Fruit fly (Drosophila melanogaster) whole organism, prepupa: ENCODE measurements around the gene Pdh.
A peak's percentile ranks its signal among the peaks of the same experiment; 100 is the strongest.

ENCODE experiments used
- Blimp-1 ChIP-seq: fragments of 200-800 bp; sonication (Bioruptor generic); optimal IDR thresholded peaks from 3 replicates; lab custom pipeline; 2017; ENCODE audit warnings: missing biosample characterization, missing genetic modification characterization, mild to moderate bottlenecking, moderate library complexity, missing genetic modification reagents
- CG10631 ChIP-seq: fragments of 200-800 bp; sonication (Bioruptor generic); optimal IDR thresholded peaks from 2 replicates; lab custom pipeline; 2016; ENCODE audit warnings: missing biosample characterization, missing genetic modification characterization
- CG11294 ChIP-seq: fragments of 200-800 bp; sonication (Bioruptor generic); IDR thresholded peaks from 2 replicates; pipeline ENCODE4 v1.3.6; 2022; ENCODE audit warnings: missing biosample characterization, missing genetic modification characterization
- CG11762 ChIP-seq: fragments of 200-800 bp; sonication (Bioruptor generic); optimal IDR thresholded peaks from 3 replicates; lab custom pipeline; 2016; ENCODE audit warnings: missing biosample characterization, missing genetic modification characterization; ENCODE audit not compliant: insufficient read depth
- CG11902 ChIP-seq: fragments of 200-800 bp; sonication (Bioruptor generic); optimal IDR thresholded peaks from 3 replicates; lab custom pipeline; 2016; ENCODE audit warnings: missing biosample characterization, missing genetic modification characterization
- CG15336 ChIP-seq: fragments of 200-800 bp; sonication (Bioruptor generic); IDR thresholded peaks from 2 replicates; pipeline ENCODE4 v1.3.6; 2022; ENCODE audit warnings: missing biosample characterization, missing genetic modification characterization
- CG32006 ChIP-seq: fragments of 200-800 bp; sonication (Bioruptor generic); optimal IDR thresholded peaks from 3 replicates; lab custom pipeline; 2017; ENCODE audit warnings: missing biosample characterization, mild to moderate bottlenecking, missing genetic modification characterization
- CG34406 ChIP-seq: fragments of 200-800 bp; sonication (Bioruptor generic); optimal IDR thresholded peaks from 3 replicates; lab custom pipeline; 2016; ENCODE audit warnings: missing biosample characterization, missing genetic modification characterization
- CG3919 ChIP-seq: fragments of 200-800 bp; sonication (Bioruptor generic); optimal IDR thresholded peaks from 3 replicates; lab custom pipeline; 2016; ENCODE audit warnings: missing biosample characterization, missing genetic modification characterization
- CG4318 ChIP-seq: fragments of 200-800 bp; sonication (Bioruptor generic); optimal IDR thresholded peaks from 3 replicates; lab custom pipeline; 2017; ENCODE audit warnings: missing biosample characterization, mild to moderate bottlenecking, missing genetic modification characterization
- CG6163 ChIP-seq: fragments of 200-800 bp; sonication (Bioruptor generic); IDR thresholded peaks from 3 replicates; pipeline ENCODE4 v1.3.6; 2022; ENCODE audit warnings: missing biosample characterization, missing genetic modification characterization
- CG6792 ChIP-seq: fragments of 200-800 bp; sonication (Bioruptor generic); optimal IDR thresholded peaks from 3 replicates; lab custom pipeline; 2016; ENCODE audit warnings: missing biosample characterization, missing genetic modification characterization
- CG7368 ChIP-seq: fragments of 200-800 bp; sonication (Bioruptor generic); optimal IDR thresholded peaks from 3 replicates; lab custom pipeline; 2016; ENCODE audit warnings: missing biosample characterization, missing genetic modification characterization
- CG8119 ChIP-seq: fragments of 200-800 bp; sonication (Bioruptor generic); IDR thresholded peaks from 3 replicates; pipeline ENCODE4 v1.3.6; 2022; ENCODE audit warnings: missing biosample characterization, missing genetic modification characterization
- CG9139 ChIP-seq: fragments of 200-800 bp; sonication (Bioruptor generic); optimal IDR thresholded peaks from 3 replicates; lab custom pipeline; 2017; ENCODE audit warnings: missing biosample characterization, mild to moderate bottlenecking, missing genetic modification characterization
- Eip75B ChIP-seq: fragments of 200-800 bp; sonication (Bioruptor generic); optimal IDR thresholded peaks from 3 replicates; lab custom pipeline; 2016; ENCODE audit warnings: missing biosample characterization, missing genetic modification characterization
- Eip78C ChIP-seq: fragments of 200-800 bp; sonication (Bioruptor generic); peaks from one replicate; lab custom pipeline; 2016; ENCODE audit warnings: missing biosample characterization, missing genetic modification characterization
- Eip93F ChIP-seq: fragments of 200-800 bp; sonication (Bioruptor generic); optimal IDR thresholded peaks from 2 replicates; lab custom pipeline; 2016; ENCODE audit warnings: missing biosample characterization, mild to moderate bottlenecking, missing genetic modification characterization
- Hr38 ChIP-seq: sonication (Bioruptor generic); optimal IDR thresholded peaks from 2 replicates; lab custom pipeline; 2016; ENCODE audit warnings: missing biosample characterization, missing genetic modification characterization
- Hr4 ChIP-seq: fragments of 200-800 bp; sonication (Bioruptor generic); optimal IDR thresholded peaks from 3 replicates; lab custom pipeline; 2016; ENCODE audit warnings: missing biosample characterization, missing genetic modification characterization
- OdsH ChIP-seq: fragments of 200-800 bp; sonication (Bioruptor generic); optimal IDR thresholded peaks from 3 replicates; lab custom pipeline; 2016; ENCODE audit warnings: missing biosample characterization, missing genetic modification characterization
- Sox102F ChIP-seq: fragments of 200-800 bp; sonication (Bioruptor generic); optimal IDR thresholded peaks from 2 replicates; lab custom pipeline; 2016; ENCODE audit warnings: missing biosample characterization, mild to moderate bottlenecking, missing genetic modification characterization
- Sox14 ChIP-seq: fragments of 200-800 bp; sonication (Bioruptor generic); optimal IDR thresholded peaks from 3 replicates; lab custom pipeline; 2016; ENCODE audit warnings: missing biosample characterization, missing genetic modification characterization
- dsx ChIP-seq: fragments of 200-800 bp; optimal IDR thresholded peaks from 3 replicates; lab custom pipeline; 2019; ENCODE audit warnings: missing biosample characterization, mild to moderate bottlenecking, missing genetic modification characterization, moderate library complexity; ENCODE audit not compliant: poor library complexity, severe bottlenecking
- eg ChIP-seq: fragments of 200-800 bp; sonication (Bioruptor generic); IDR thresholded peaks from 3 replicates; pipeline ENCODE4 v1.3.6; 2022; ENCODE audit warnings: missing biosample characterization, missing genetic modification characterization
- fd59A ChIP-seq: fragments of 200-800 bp; sonication (Bioruptor generic); optimal IDR thresholded peaks from 2 replicates; lab custom pipeline; 2017; ENCODE audit warnings: missing biosample characterization, mild to moderate bottlenecking, missing genetic modification characterization, missing genetic modification reagents
- fd85E ChIP-seq: fragments of 200-800 bp; sonication (Bioruptor generic); optimal IDR thresholded peaks from 3 replicates; lab custom pipeline; 2016; ENCODE audit warnings: missing biosample characterization, missing genetic modification characterization
- net ChIP-seq: fragments of 200-800 bp; sonication (Bioruptor generic); optimal IDR thresholded peaks from 3 replicates; lab custom pipeline; 2016; ENCODE audit warnings: missing biosample characterization, missing genetic modification characterization
- pdm3 ChIP-seq: fragments of 200-800 bp; sonication (Bioruptor generic); optimal IDR thresholded peaks from 3 replicates; lab custom pipeline; 2016; ENCODE audit warnings: missing biosample characterization, missing genetic modification characterization
- salr ChIP-seq, 2 experiments: fragments of 200-800 bp; sonication (Bioruptor generic); optimal IDR thresholded peaks; 3 replicates each; lab custom pipeline; 2016 to 2018; ENCODE audit warnings: missing biosample characterization in 2 of 2, missing genetic modification characterization in 2 of 2, mild to moderate bottlenecking in 1 of 2
- spab ChIP-seq: fragments of 200-800 bp; sonication (Bioruptor generic); optimal IDR thresholded peaks from 2 replicates; lab custom pipeline; 2017; ENCODE audit warnings: missing biosample characterization, mild to moderate bottlenecking, missing genetic modification characterization, missing genetic modification reagents
- topi ChIP-seq: fragments of 200-800 bp; sonication (Bioruptor generic); optimal IDR thresholded peaks from 3 replicates; lab custom pipeline; 2016; ENCODE audit warnings: missing biosample characterization, missing genetic modification characterization

The Pdh gene

DNA sequence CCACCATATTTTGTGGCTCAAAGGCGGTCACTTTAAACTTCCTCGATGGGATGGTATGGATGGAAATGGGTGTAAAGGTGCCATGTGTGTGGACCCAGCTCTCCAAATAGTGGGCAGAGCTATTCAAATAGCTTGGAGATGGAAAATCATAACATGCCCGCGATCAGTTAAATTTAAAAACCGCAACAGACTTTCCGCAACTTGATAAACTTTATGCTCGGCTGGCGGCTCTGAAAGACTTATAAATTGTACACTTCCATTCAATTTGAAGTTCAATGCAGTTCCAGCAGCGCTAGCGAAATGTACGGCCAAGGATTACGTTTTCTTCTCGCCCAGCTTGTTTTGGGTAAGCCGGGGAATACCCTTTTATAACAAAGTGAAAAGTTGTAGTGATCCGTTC, 8.1 kb downstream of the Pdh start, which contains the start of gene CG33257:
Gene CG33257 (plus strand): TSS at position 301 of the 400 bp plus-strand sequence.
- TF ChIP-seq CG9139, result no peak
- TF ChIP-seq Sox102F, result no peak
- TF ChIP-seq pdm3 (GFP tag; lab: Kevin White, UChicago), result no peak
- no peak for TF ChIP-seq CG15336 (GFP tag; lab: Robert Waterston, UW)
- no peak for TF ChIP-seq CG34406 (GFP tag; lab: Kevin White, UChicago)
- no peak for TF ChIP-seq Blimp-1 (GFP tag; lab: Kevin White, UChicago)
- TF ChIP-seq dsx (GFP tag; lab: Kevin White, UChicago), result no peak
- TF ChIP-seq CG10631, result no peak
- no peak for TF ChIP-seq OdsH (GFP tag; lab: Kevin White, UChicago)
- no peak for TF ChIP-seq CG3919 (GFP tag; lab: Kevin White, UChicago)
- TF ChIP-seq, all 60 proteins: peak for 0

DNA sequence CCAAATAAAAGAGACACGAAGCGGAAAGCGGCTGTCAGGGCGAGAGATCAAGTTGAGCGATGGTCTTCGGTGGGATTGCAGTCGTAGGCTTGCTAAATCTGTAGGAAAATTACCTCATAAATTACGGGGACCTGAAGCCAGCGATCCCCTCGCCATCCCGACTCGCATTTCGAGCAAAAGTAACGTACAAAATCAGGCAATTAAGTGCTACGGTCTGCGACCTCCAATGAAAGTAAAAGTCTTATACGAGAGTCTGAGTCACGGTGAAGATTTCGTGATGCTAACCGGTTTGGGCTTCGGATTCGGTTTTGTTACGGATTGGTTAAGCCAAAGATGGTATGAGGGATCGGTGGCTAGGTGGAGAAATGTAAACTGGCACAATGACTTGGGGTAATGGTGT, 14.2 kb downstream of the Pdh start:
- TF ChIP-seq fd59A (GFP tag; lab: Kevin White, UChicago) (no peak), Blimp-1 (GFP tag; lab: Kevin White, UChicago) (peak; percentile 90)

- TF ChIP-seq CG34406 (GFP tag; lab: Kevin White, UChicago) (peak; percentile 9), CG32006 (no peak), CG11762 (no peak), CG11902 (GFP tag; lab: Kevin White, UChicago) (no peak), Sox102F (no peak), Hr38 (GFP tag; lab: Kevin White, UChicago) (no peak), Eip78C (GFP tag; lab: Kevin White, UChicago) (peak; percentile 81), Hr4 (GFP tag; lab: Kevin White, UChicago) (peak; percentile 64), salr (GFP tag; optimal IDR thresholded peaks at IDR 0.05; lab: Kevin White, UChicago) (peak in 1 of 2 experiments; percentile 15), eg (peak; percentile 31; the same call in 1 of the 3 replicates), CG15336 (GFP tag; lab: Robert Waterston, UW) (peak; percentile 69), CG6163 (GFP tag; lab: Robert Waterston, UW) (peak; percentile 34; the same call in 1 of the 3 replicates), CG8119 (GFP tag; lab: Robert Waterston, UW) (peak; percentile 74), fd85E (no peak), CG4318 (GFP tag; lab: Kevin White, UChicago) (peak; percentile 28)
Measured at dm6 chr3L:16339463-16339862, 14.6 kb downstream of the Pdh start.

DNA sequence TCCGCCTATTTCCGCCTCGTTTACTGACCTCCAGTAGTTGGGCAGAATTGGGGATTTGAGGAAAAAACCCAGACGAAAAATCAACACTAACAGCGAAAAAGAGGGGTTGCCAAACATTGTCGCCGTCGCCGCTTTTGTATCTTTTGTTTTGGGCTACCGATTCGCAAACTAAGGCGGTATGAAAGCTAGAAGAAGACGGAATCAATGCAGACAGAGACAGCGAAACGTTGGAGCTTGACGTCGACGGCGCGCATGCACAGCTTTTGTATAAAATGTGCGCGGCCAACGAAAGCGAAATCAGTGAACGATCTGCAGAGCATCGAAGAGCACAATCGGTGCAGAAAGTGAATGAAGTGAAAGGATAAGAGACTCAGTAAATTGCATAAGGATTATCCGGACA, 15.4 kb downstream of the Pdh start, which contains the start of gene CG4998:
Gene CG4998 (plus strand): TSS at position 301 of the 400 bp plus-strand sequence.
- TF ChIP-seq Blimp-1 (GFP tag; lab: Kevin White, UChicago) (peak; percentile 75), CG11902 (GFP tag; lab: Kevin White, UChicago) (no peak)

DNA sequence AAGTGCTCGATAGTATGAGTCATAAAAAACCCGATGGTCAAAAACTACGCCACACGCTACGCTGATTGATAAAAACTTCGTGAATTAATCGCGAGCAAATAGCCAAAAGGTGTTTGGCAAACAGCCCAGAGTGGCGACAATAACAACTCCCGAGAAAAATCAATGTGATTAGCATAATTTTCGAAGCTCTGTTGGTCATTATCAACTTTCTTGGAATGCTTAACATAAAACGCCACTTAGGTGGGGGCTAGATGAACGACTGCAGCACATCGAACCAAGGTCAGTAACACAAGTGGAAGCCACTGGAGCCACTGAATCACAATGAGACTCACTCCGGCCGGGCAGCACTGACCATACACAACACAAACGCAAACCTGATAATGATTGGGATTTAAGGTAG, 16.4 kb downstream of the Pdh start:
- no peak for TF ChIP-seq Eip93F (GFP tag; lab: Kevin White, UChicago)
- TF ChIP-seq Sox14 (GFP tag; lab: Kevin White, UChicago), result no peak
- TF ChIP-seq Eip75B (GFP tag; lab: Kevin White, UChicago), result no peak
- no peak for TF ChIP-seq CG6792 (GFP tag; lab: Kevin White, UChicago)
- no peak for TF ChIP-seq topi
- no peak for TF ChIP-seq CG4318 (GFP tag; lab: Kevin White, UChicago)
- no peak for TF ChIP-seq CG11294 (GFP tag; lab: Robert Waterston, UW)
- TF ChIP-seq CG7368 (GFP tag; lab: Kevin White, UChicago), result no peak
- no peak for TF ChIP-seq net (GFP tag; lab: Kevin White, UChicago)
- TF ChIP-seq spab (GFP tag; lab: Kevin White, UChicago), result no peak
- TF ChIP-seq pdm3 (GFP tag; lab: Kevin White, UChicago), result no peak
- TF ChIP-seq Hr38 (GFP tag; lab: Kevin White, UChicago), result no peak
